Worm (Caenorhabditis elegans) whole organism, midembryonic: ENCODE data around the gene cht-6.

Experiments used
- T22C8.4 ChIP-seq: fragments of 200-800 bp; sonication (Bioruptor generic); IDR thresholded peaks from 2 replicates; pipeline ENCODE4 v1.3.6; 2022; ENCODE audit warnings: missing genetic modification characterization, missing compliant biosample characterization
- cog-1 ChIP-seq: sonication (generic microtip); optimal IDR thresholded peaks from 2 replicates; lab custom pipeline; 2016; ENCODE audit warnings: missing genetic modification characterization, missing compliant biosample characterization
- flt-1 ChIP-seq: fragments of 200-800 bp; sonication (Bioruptor generic); IDR thresholded peaks from 2 replicates; pipeline ENCODE4 v1.3.6; 2022; ENCODE audit warnings: missing genetic modification characterization, missing compliant biosample characterization
- klf-2 ChIP-seq: fragments of 200-800 bp; sonication (Bioruptor generic); conservative IDR thresholded peaks from 2 replicates; pipeline ENCODE4 v1.3.6; 2022; ENCODE audit warnings: missing genetic modification reagents, missing genetic modification characterization, missing compliant biosample characterization
- med-1 ChIP-seq: sonication (generic microtip); optimal IDR thresholded peaks from 2 replicates; lab custom pipeline; 2017; ENCODE audit warnings: missing genetic modification characterization, mild to moderate bottlenecking, missing compliant biosample characterization, antibody characterized with exemption, missing genetic modification reagents; ENCODE audit not compliant: insufficient read depth
- ref-1 ChIP-seq: fragments of 200-800 bp; sonication (Bioruptor generic); conservative IDR thresholded peaks from 2 replicates; pipeline ENCODE4 v1.3.6; 2022; ENCODE audit warnings: missing genetic modification reagents, missing genetic modification characterization, missing compliant biosample characterization
- tab-1 ChIP-seq: fragments of 200-800 bp; sonication (Bioruptor generic); IDR thresholded peaks from 2 replicates; pipeline ENCODE4 v1.3.6; 2022; ENCODE audit warnings: missing genetic modification characterization, missing compliant biosample characterization
- ztf-23 ChIP-seq: fragments of 200-800 bp; sonication (Bioruptor generic); IDR thresholded peaks from 2 replicates; pipeline ENCODE4 v1.3.6; 2022; ENCODE audit warnings: missing genetic modification reagents, missing genetic modification characterization, missing compliant biosample characterization
- ztf-29 ChIP-seq: fragments of 200-800 bp; sonication (Bioruptor generic); IDR thresholded peaks from 2 replicates; pipeline ENCODE4 v1.3.6; 2022; ENCODE audit warnings: missing genetic modification reagents, missing genetic modification characterization, missing compliant biosample characterization

ce11 chrV:6385677-6386276 is 29.0 kb upstream of the cht-6 start:
- TF ChIP-seq ztf-23 (GFP tag; lab: Robert Waterston, UW) (no peak), ztf-29 (GFP tag; lab: Robert Waterston, UW) (no peak), T22C8.4 (GFP tag; lab: Robert Waterston, UW) (no peak), flt-1 (GFP tag; lab: Robert Waterston, UW) (no peak), tab-1 (GFP tag; lab: Robert Waterston, UW) (no peak), cog-1 (no peak), klf-2 (GFP tag; lab: Robert Waterston, UW) (no peak), ref-1 (GFP tag; lab: Robert Waterston, UW) (no peak), med-1 (GFP tag; lab: Kevin White, UChicago) (no peak)
